Worm (Caenorhabditis elegans) whole organism, L4 larva: ENCODE measurements around the gene C09G4.4.
A peak's percentile ranks its signal among the peaks of the same experiment; 100 is the strongest.

Source experiments
- D1046.2 ChIP-seq: fragments of 200-800 bp; sonication (Bioruptor generic); IDR thresholded peaks from 2 replicates; pipeline ENCODE4 v1.3.6; 2022; ENCODE audit warnings: missing genetic modification characterization, missing compliant biosample characterization
- F26F4.8 ChIP-seq: fragments of 200-800 bp; sonication (Bioruptor generic); conservative IDR thresholded peaks from 2 replicates; pipeline ENCODE4 v1.3.6; 2022; ENCODE audit warnings: missing genetic modification characterization, missing compliant biosample characterization
- F49E8.2 ChIP-seq: sonication (generic microtip); optimal IDR thresholded peaks from 2 replicates; lab custom pipeline; 2016; ENCODE audit warnings: missing compliant biosample characterization, mild to moderate bottlenecking, missing genetic modification characterization, borderline replicate concordance
- T20F7.1 ChIP-seq: fragments of 200-800 bp; sonication (Bioruptor generic); optimal IDR thresholded peaks from 2 replicates; lab custom pipeline; 2018; ENCODE audit warnings: mild to moderate bottlenecking, missing genetic modification characterization, missing compliant biosample characterization
- Y105C5A.15 ChIP-seq: fragments of 200-800 bp; sonication (Bioruptor generic); IDR thresholded peaks from 2 replicates; pipeline ENCODE4 v1.3.6; 2022; ENCODE audit warnings: missing genetic modification characterization, missing compliant biosample characterization
- Y48G9A.11 ChIP-seq: fragments of 200-800 bp; sonication (Bioruptor generic); IDR thresholded peaks from 2 replicates; pipeline ENCODE4 v1.3.6; 2022; ENCODE audit warnings: missing genetic modification reagents, missing genetic modification characterization, missing compliant biosample characterization
- Y5F2A.4 ChIP-seq: fragments of 200-800 bp; sonication (Bioruptor generic); optimal IDR thresholded peaks from 2 replicates; lab custom pipeline; 2018; ENCODE audit warnings: mild to moderate bottlenecking, missing genetic modification characterization, missing compliant biosample characterization
- ZK337.2 ChIP-seq: fragments of 200-800 bp; sonication (Bioruptor generic); IDR thresholded peaks from 2 replicates; pipeline ENCODE4 v1.3.6; 2022; ENCODE audit warnings: missing genetic modification reagents, missing genetic modification characterization, missing compliant biosample characterization
- arid-1 ChIP-seq: fragments of 200-800 bp; sonication (Bioruptor generic); conservative IDR thresholded peaks from 2 replicates; pipeline ENCODE4 v1.3.6; 2022; ENCODE audit warnings: missing genetic modification reagents, missing genetic modification characterization, missing compliant biosample characterization
- ceh-20 ChIP-seq: fragments of 200-800 bp; sonication (Bioruptor generic); IDR thresholded peaks from 2 replicates; pipeline ENCODE4 v1.3.6; 2022; ENCODE audit warnings: missing genetic modification reagents, missing genetic modification characterization, missing compliant biosample characterization
- ceh-62 ChIP-seq: sonication (generic microtip); optimal IDR thresholded peaks from 2 replicates; lab custom pipeline; 2017; ENCODE audit warnings: missing biosample characterization, missing genetic modification characterization
- ceh-82 ChIP-seq: sonication (generic microtip); optimal IDR thresholded peaks from 2 replicates; lab custom pipeline; 2017; ENCODE audit warnings: missing biosample characterization, missing genetic modification characterization
- ctbp-1 ChIP-seq: fragments of 200-800 bp; sonication (Bioruptor generic); IDR thresholded peaks from 2 replicates; pipeline ENCODE4 v1.3.6; 2022; ENCODE audit warnings: missing genetic modification reagents, missing genetic modification characterization, missing compliant biosample characterization
- daf-12 ChIP-seq: fragments of 150-350 bp; optimal IDR thresholded peaks from 2 replicates; lab custom pipeline; 2014; ENCODE audit warnings: missing biosample characterization, missing genetic modification reagents, missing genetic modification characterization
- daf-16 ChIP-seq, 3 experiments: sonication (generic microtip); optimal IDR thresholded peaks; 2 replicates each; lab custom pipeline; 2016 to 2017; ENCODE audit warnings: missing genetic modification characterization in 3 of 3, missing genetic modification reagents in 3 of 3, mild to moderate bottlenecking in 2 of 3, missing compliant biosample characterization in 2 of 3, missing biosample characterization in 1 of 3, moderate library complexity in 1 of 3
- daf-19 ChIP-seq: fragments of 200-800 bp; sonication (Bioruptor generic); conservative IDR thresholded peaks from 2 replicates; pipeline ENCODE4 v1.3.6; 2022; ENCODE audit warnings: missing genetic modification characterization, missing compliant biosample characterization
- duxl-1 ChIP-seq: sonication (generic microtip); optimal IDR thresholded peaks from 2 replicates; lab custom pipeline; 2016; ENCODE audit warnings: mild to moderate bottlenecking, missing genetic modification characterization, moderate library complexity, missing compliant biosample characterization; ENCODE audit not compliant: poor library complexity
- dve-1 ChIP-seq: sonication (generic microtip); optimal IDR thresholded peaks from 2 replicates; lab custom pipeline; 2017; ENCODE audit warnings: antibody characterized with exemption, mild to moderate bottlenecking, missing genetic modification characterization, missing compliant biosample characterization; ENCODE audit not compliant: insufficient read depth
- egl-27 ChIP-seq: sonication (generic microtip); optimal IDR thresholded peaks from 3 replicates; lab custom pipeline; 2017; ENCODE audit warnings: missing biosample characterization, missing genetic modification reagents, missing genetic modification characterization
- fkh-10 ChIP-seq: fragments of 150-350 bp; optimal IDR thresholded peaks from 2 replicates; lab custom pipeline; 2014; ENCODE audit warnings: missing biosample characterization, missing genetic modification reagents, missing genetic modification characterization
- fos-1 ChIP-seq: fragments of 150-350 bp; optimal IDR thresholded peaks from 2 replicates; lab custom pipeline; 2014; ENCODE audit warnings: missing biosample characterization, missing genetic modification characterization
- gei-8 ChIP-seq: fragments of 200-800 bp; sonication (Bioruptor generic); optimal IDR thresholded peaks from 2 replicates; lab custom pipeline; 2018; ENCODE audit warnings: mild to moderate bottlenecking, missing genetic modification characterization, missing compliant biosample characterization
- hif-1 ChIP-seq, 2 experiments: sonication (generic microtip); optimal IDR thresholded peaks; 2 replicates each; lab custom pipeline; 2016 to 2017; ENCODE audit warnings: missing compliant biosample characterization in 2 of 2, missing genetic modification characterization in 2 of 2, missing genetic modification reagents in 2 of 2, missing genotype in 2 of 2, mild to moderate bottlenecking in 1 of 2
- hlh-11 ChIP-seq: fragments of 200-800 bp; sonication (Bioruptor generic); optimal IDR thresholded peaks from 2 replicates; lab custom pipeline; 2018; ENCODE audit warnings: mild to moderate bottlenecking, missing genetic modification characterization, missing compliant biosample characterization
- jun-1 ChIP-seq: fragments of 150-350 bp; optimal IDR thresholded peaks from 2 replicates; lab custom pipeline; 2014; ENCODE audit warnings: missing biosample characterization, missing genetic modification reagents, missing genetic modification characterization
- lin-1 ChIP-seq: fragments of 200-800 bp; sonication (Bioruptor generic); IDR thresholded peaks from 2 replicates; pipeline ENCODE4 v1.3.6; 2022; ENCODE audit warnings: missing genetic modification reagents, missing genetic modification characterization, missing compliant biosample characterization
- lin-13 ChIP-seq: fragments of 150-350 bp; optimal IDR thresholded peaks from 2 replicates; lab custom pipeline; 2014; ENCODE audit warnings: missing biosample characterization, missing genetic modification reagents, missing genetic modification characterization
- lin-29 ChIP-seq: fragments of 200-800 bp; sonication (Bioruptor generic); IDR thresholded peaks from 2 replicates; pipeline ENCODE4 v1.3.6; 2022; ENCODE audit warnings: missing genetic modification reagents, missing genetic modification characterization, missing compliant biosample characterization
- lin-38 ChIP-seq: fragments of 200-800 bp; sonication (Bioruptor generic); IDR thresholded peaks from 2 replicates; pipeline ENCODE4 v1.3.6; 2022; ENCODE audit warnings: missing genetic modification reagents, missing genetic modification characterization, missing compliant biosample characterization
- lin-39 ChIP-seq: fragments of 150-350 bp; optimal IDR thresholded peaks from 2 replicates; lab custom pipeline; 2014; ENCODE audit warnings: missing biosample characterization, missing genetic modification reagents, missing genetic modification characterization
- lir-3 ChIP-seq: sonication (generic microtip); optimal IDR thresholded peaks from 2 replicates; lab custom pipeline; 2016; ENCODE audit warnings: mild to moderate bottlenecking, missing genetic modification characterization, missing compliant biosample characterization
- mdl-1 ChIP-seq, 2 experiments: fragments of 150-350 bp in 1 of 2; sonication (generic microtip) in 1 of 2; optimal IDR thresholded peaks; 2 replicates each; lab custom pipeline; 2014 to 2017; ENCODE audit warnings: missing biosample characterization in 2 of 2, missing genetic modification characterization in 2 of 2
- mdt-29 ChIP-seq: fragments of 200-800 bp; sonication (Bioruptor generic); IDR thresholded peaks from 2 replicates; pipeline ENCODE4 v1.3.6; 2022; ENCODE audit warnings: missing genetic modification reagents, missing genetic modification characterization, missing compliant biosample characterization
- mep-1 ChIP-seq: fragments of 150-350 bp; sonication (generic microtip); optimal IDR thresholded peaks from 3 replicates; lab custom pipeline; 2014; ENCODE audit warnings: missing biosample characterization, missing genetic modification characterization
- nhr-102 ChIP-seq: sonication (generic microtip); optimal IDR thresholded peaks from 2 replicates; lab custom pipeline; 2016; ENCODE audit warnings: mild to moderate bottlenecking, missing genetic modification characterization, moderate library complexity, missing compliant biosample characterization
- nhr-11 ChIP-seq: fragments of 150-350 bp; optimal IDR thresholded peaks from 2 replicates; lab custom pipeline; 2014; ENCODE audit warnings: missing biosample characterization, missing genetic modification characterization
- nhr-111 ChIP-seq: fragments of 200-800 bp; sonication (Bioruptor generic); optimal IDR thresholded peaks from 2 replicates; lab custom pipeline; 2018; ENCODE audit warnings: mild to moderate bottlenecking, missing genetic modification characterization, missing compliant biosample characterization
- nhr-28 ChIP-seq: fragments of 150-350 bp; optimal IDR thresholded peaks from 2 replicates; lab custom pipeline; 2014; ENCODE audit warnings: missing biosample characterization, missing genetic modification characterization
- nhr-41 ChIP-seq: fragments of 200-800 bp; sonication (Bioruptor generic); IDR thresholded peaks from 2 replicates; pipeline ENCODE4 v1.3.6; 2022; ENCODE audit warnings: missing genetic modification reagents, missing genetic modification characterization, missing compliant biosample characterization
- nhr-42 ChIP-seq: fragments of 200-800 bp; sonication (Bioruptor generic); IDR thresholded peaks from 2 replicates; pipeline ENCODE4 v1.3.6; 2022; ENCODE audit warnings: missing genetic modification characterization, missing compliant biosample characterization
- nhr-48 ChIP-seq: sonication (generic microtip); optimal IDR thresholded peaks from 2 replicates; lab custom pipeline; 2016; ENCODE audit warnings: mild to moderate bottlenecking, missing genetic modification characterization, missing compliant biosample characterization
- nhr-76 ChIP-seq: fragments of 150-350 bp; optimal IDR thresholded peaks from 2 replicates; lab custom pipeline; 2014; ENCODE audit warnings: missing biosample characterization, missing genetic modification characterization
- php-3 ChIP-seq: fragments of 200-800 bp; sonication (Bioruptor generic); IDR thresholded peaks from 2 replicates; pipeline ENCODE4 v1.3.6; 2022; ENCODE audit warnings: missing genetic modification reagents, missing genetic modification characterization, missing compliant biosample characterization
- rbr-2 ChIP-seq: sonication (generic microtip); optimal IDR thresholded peaks from 2 replicates; lab custom pipeline; 2016; ENCODE audit warnings: missing genotype, missing genetic modification characterization, missing compliant biosample characterization
- set-16 ChIP-seq: fragments of 200-800 bp; sonication (Bioruptor generic); IDR thresholded peaks from 2 replicates; pipeline ENCODE4 v1.3.6; 2022; ENCODE audit warnings: missing genetic modification reagents, missing genetic modification characterization, missing compliant biosample characterization
- spr-3 ChIP-seq: fragments of 200-800 bp; sonication (Bioruptor generic); optimal IDR thresholded peaks from 2 replicates; lab custom pipeline; 2018; ENCODE audit warnings: mild to moderate bottlenecking, missing genetic modification characterization, missing compliant biosample characterization
- tra-1 ChIP-seq: fragments of 200-800 bp; sonication (Bioruptor generic); IDR thresholded peaks from 2 replicates; pipeline ENCODE4 v1.3.6; 2022; ENCODE audit warnings: missing genetic modification reagents, missing genetic modification characterization, missing compliant biosample characterization
- unc-130 ChIP-seq: sonication (generic microtip); optimal IDR thresholded peaks from 2 replicates; lab custom pipeline; 2016; ENCODE audit warnings: missing genetic modification reagents, missing genetic modification characterization, missing compliant biosample characterization
- zfp-3 ChIP-seq: fragments of 200-800 bp; sonication (Bioruptor generic); conservative IDR thresholded peaks from 2 replicates; pipeline ENCODE4 v1.3.6; 2022; ENCODE audit warnings: missing genetic modification reagents, missing genetic modification characterization, missing compliant biosample characterization
- zip-11 ChIP-seq: fragments of 200-800 bp; sonication (Bioruptor generic); IDR thresholded peaks from 2 replicates; pipeline ENCODE4 v1.3.6; 2022; ENCODE audit warnings: missing genetic modification characterization, missing compliant biosample characterization
- zip-2 ChIP-seq: fragments of 150-350 bp; optimal IDR thresholded peaks from 2 replicates; lab custom pipeline; 2014; ENCODE audit warnings: missing biosample characterization, missing genetic modification characterization

The C09G4.4 gene

ce11 chrIV:8526050-8526449 lies 13.3 kb downstream of the C09G4.4 start (continued):
- TF ChIP-seq F26F4.8 (GFP tag; lab: Robert Waterston, UW) (no peak), lir-3 (tag; lab: Kevin White, UChicago) (no peak), nhr-28 (tag; lab: Kevin White, UChicago) (peak; percentile 77), Y48G9A.11 (GFP tag; lab: Robert Waterston, UW) (no peak), lin-29 (no peak), nhr-76 (tag; lab: Kevin White, UChicago) (no peak), spr-3 (GFP tag; lab: Kevin White, UChicago) (no peak), dve-1 (tag; lab: Kevin White, UChicago) (peak; percentile 55), ceh-62 (tag; lab: Kevin White, UChicago) (no peak), zip-11 (no peak), duxl-1 (tag; lab: Kevin White, UChicago) (no peak), mep-1 (tag; lab: Kevin White, UChicago) (no peak), ZK337.2 (GFP tag; lab: Robert Waterston, UW) (no peak), nhr-102 (tag; lab: Kevin White, UChicago) (no peak), nhr-111 (no peak), Y105C5A.15 (no peak), lin-1 (GFP tag; lab: Robert Waterston, UW) (no peak), nhr-11 (tag; lab: Kevin White, UChicago) (peak; percentile 94), daf-19 (GFP tag; lab: Robert Waterston, UW) (no peak), jun-1 (tag; lab: Kevin White, UChicago) (no peak), fos-1 (tag; lab: Kevin White, UChicago) (no peak), zip-2 (tag; lab: Kevin White, UChicago) (no peak), egl-27 (tag; lab: Kevin White, UChicago) (no peak), mdt-29 (peak; percentile 59; the same call in 1 of the 2 replicates), daf-16 (GFP tag; optimal IDR thresholded peaks at IDR 0.05; lab: Kevin White, UChicago) (peak in 1 of 2 experiments; percentile 92), daf-16 (tag; optimal IDR thresholded peaks at IDR 0.05; lab: Kevin White, UChicago) (peak; percentile 42), gei-8 (peak; percentile 44), daf-12 (tag; lab: Kevin White, UChicago) (no peak), mdl-1 (tag; optimal IDR thresholded peaks at IDR 0.05; lab: Kevin White, UChicago) (peak in 1 of 2 experiments; percentile 88), rbr-2 (tag; lab: Kevin White, UChicago) (no peak), ctbp-1 (GFP tag; lab: Robert Waterston, UW) (no peak), set-16 (GFP tag; lab: Robert Waterston, UW) (no peak), ceh-82 (no peak), ceh-20 (no peak), arid-1 (no peak), Y5F2A.4 (GFP tag; lab: Kevin White, UChicago) (no peak), nhr-41 (no peak), F49E8.2 (tag; lab: Kevin White, UChicago) (no peak), lin-38 (GFP tag; lab: Robert Waterston, UW) (no peak), php-3 (GFP tag; lab: Robert Waterston, UW) (no peak), nhr-48 (tag; lab: Kevin White, UChicago) (peak; percentile 95), unc-130 (no peak), hlh-11 (tag; lab: Kevin White, UChicago) (peak; percentile 90), hif-1 (tag; optimal IDR thresholded peaks at IDR 0.05; lab: Kevin White, UChicago) (peak in 1 of 2 experiments; percentile 27), zfp-3 (GFP tag; lab: Robert Waterston, UW) (no peak), lin-39 (tag; lab: Kevin White, UChicago) (no peak), tra-1 (no peak), T20F7.1 (no peak), lin-13 (GFP tag; lab: Kevin White, UChicago) (no peak), fkh-10 (no peak), nhr-42 (no peak), D1046.2 (no peak)
